Worm (Caenorhabditis elegans) whole organism, mixed stage, embryonic: ENCODE results near the gene C06C3.7.

Experiments used
- M03D4.4 ChIP-seq: sonication (generic microtip); optimal IDR thresholded peaks from 2 replicates; lab custom pipeline; 2017; ENCODE audit warnings: mild to moderate bottlenecking, missing genetic modification characterization, missing compliant biosample characterization
- bed-3 ChIP-seq: fragments of 200-800 bp; sonication (Bioruptor generic); optimal IDR thresholded peaks from 3 replicates; lab custom pipeline; 2018; ENCODE audit warnings: mild to moderate bottlenecking, missing genetic modification characterization, moderate library complexity, missing compliant biosample characterization
- blmp-1 ChIP-seq: fragments of 150-350 bp; optimal IDR thresholded peaks from 2 replicates; lab custom pipeline; 2014; ENCODE audit warnings: missing biosample characterization, missing genetic modification characterization
- ceh-43 ChIP-seq: fragments of 200-800 bp; sonication (Bioruptor generic); optimal IDR thresholded peaks from 2 replicates; lab custom pipeline; 2018; ENCODE audit warnings: mild to moderate bottlenecking, missing genetic modification characterization, moderate library complexity, missing compliant biosample characterization
- ceh-83 ChIP-seq: fragments of 200-800 bp; sonication (Bioruptor generic); optimal IDR thresholded peaks from 2 replicates; lab custom pipeline; 2018; ENCODE audit warnings: mild to moderate bottlenecking, missing genetic modification characterization, missing compliant biosample characterization
- ces-1 ChIP-seq: fragments of 150-350 bp; optimal IDR thresholded peaks from 2 replicates; lab custom pipeline; 2014; ENCODE audit warnings: missing biosample characterization, missing genetic modification reagents, missing genetic modification characterization
- cnd-1 ChIP-seq: fragments of 200-800 bp; sonication (Bioruptor generic); optimal IDR thresholded peaks from 2 replicates; lab custom pipeline; 2018; ENCODE audit warnings: mild to moderate bottlenecking, missing genetic modification characterization, missing compliant biosample characterization
- elt-1 ChIP-seq: sonication (generic microtip); optimal IDR thresholded peaks from 2 replicates; lab custom pipeline; 2017; ENCODE audit warnings: missing genetic modification characterization, mild to moderate bottlenecking, missing compliant biosample characterization, antibody characterized with exemption, moderate library complexity, borderline replicate concordance; ENCODE audit not compliant: insufficient read depth
- ham-2 ChIP-seq: fragments of 200-800 bp; sonication (Bioruptor generic); optimal IDR thresholded peaks from 2 replicates; lab custom pipeline; 2018; ENCODE audit warnings: mild to moderate bottlenecking, missing genetic modification characterization, missing compliant biosample characterization
- hlh-1 ChIP-seq: fragments of 150-350 bp; optimal IDR thresholded peaks from 2 replicates; lab custom pipeline; 2014; ENCODE audit warnings: missing biosample characterization, missing genetic modification reagents, missing genetic modification characterization
- lin-13 ChIP-seq: fragments of 150-350 bp; optimal IDR thresholded peaks from 2 replicates; lab custom pipeline; 2014; ENCODE audit warnings: missing biosample characterization, missing genetic modification characterization
- lin-32 ChIP-seq: fragments of 200-800 bp; sonication (Bioruptor generic); optimal IDR thresholded peaks from 2 replicates; lab custom pipeline; 2018; ENCODE audit warnings: mild to moderate bottlenecking, missing genetic modification characterization, missing compliant biosample characterization
- lsy-2 ChIP-seq: fragments of 150-350 bp; optimal IDR thresholded peaks from 2 replicates; lab custom pipeline; 2014; ENCODE audit warnings: missing biosample characterization, missing genetic modification characterization
- mab-5 ChIP-seq: fragments of 150-350 bp; optimal IDR thresholded peaks from 2 replicates; lab custom pipeline; 2014; ENCODE audit warnings: missing biosample characterization, missing genetic modification characterization
- mep-1 ChIP-seq: fragments of 150-350 bp; optimal IDR thresholded peaks from 2 replicates; lab custom pipeline; 2017; ENCODE audit warnings: missing biosample characterization, missing genetic modification reagents, missing genetic modification characterization, inconsistent platforms
- nhr-12 ChIP-seq: fragments of 150-350 bp; optimal IDR thresholded peaks from 2 replicates; lab custom pipeline; 2014; ENCODE audit warnings: missing biosample characterization, missing genetic modification characterization
- nhr-2 ChIP-seq: fragments of 150-350 bp; optimal IDR thresholded peaks from 2 replicates; lab custom pipeline; 2014; ENCODE audit warnings: missing biosample characterization, missing genetic modification characterization
- nhr-237 ChIP-seq: fragments of 150-350 bp; optimal IDR thresholded peaks from 2 replicates; lab custom pipeline; 2014; ENCODE audit warnings: missing biosample characterization, missing genetic modification characterization
- nhr-28 ChIP-seq: fragments of 150-350 bp; optimal IDR thresholded peaks from 2 replicates; lab custom pipeline; 2014; ENCODE audit warnings: missing biosample characterization, missing genetic modification characterization
- nhr-76 ChIP-seq: sonication (generic microtip); optimal IDR thresholded peaks from 2 replicates; lab custom pipeline; 2017; ENCODE audit warnings: missing biosample characterization, missing genetic modification characterization
- pha-4 ChIP-seq: fragments of 150-350 bp; optimal IDR thresholded peaks from 2 replicates; lab custom pipeline; 2018; ENCODE audit warnings: missing biosample characterization, missing genetic modification reagents, missing genetic modification characterization
- snpc-4 ChIP-seq: fragments of 150-350 bp; optimal IDR thresholded peaks from 2 replicates; lab custom pipeline; 2014; ENCODE audit warnings: missing biosample characterization, missing genetic modification characterization
- sptf-1 ChIP-seq: sonication (generic microtip); optimal IDR thresholded peaks from 2 replicates; lab custom pipeline; 2017; ENCODE audit warnings: mild to moderate bottlenecking, missing genetic modification characterization, moderate library complexity, missing compliant biosample characterization
- tbx-8 ChIP-seq: fragments of 200-800 bp; sonication (Bioruptor generic); optimal IDR thresholded peaks from 2 replicates; lab custom pipeline; 2018; ENCODE audit warnings: mild to moderate bottlenecking, missing genetic modification characterization, moderate library complexity, missing compliant biosample characterization
- unc-120 ChIP-seq: sonication (generic microtip); optimal IDR thresholded peaks from 2 replicates; lab custom pipeline; 2017; ENCODE audit warnings: missing genetic modification characterization, missing compliant biosample characterization; ENCODE audit not compliant: poor library complexity, severe bottlenecking
- unc-39 ChIP-seq: fragments of 150-350 bp; optimal IDR thresholded peaks from 2 replicates; lab custom pipeline; 2014; ENCODE audit warnings: missing biosample characterization, missing genetic modification characterization
- zip-8 ChIP-seq: fragments of 150-350 bp; optimal IDR thresholded peaks from 2 replicates; lab custom pipeline; 2014; ENCODE audit warnings: missing biosample characterization, missing genetic modification characterization
- ztf-11 ChIP-seq: fragments of 150-350 bp; optimal IDR thresholded peaks from 2 replicates; lab custom pipeline; 2014; ENCODE audit warnings: missing biosample characterization, missing genetic modification characterization

C06C3.7 gene

ce11 chrII:9407469-9407868 lies 22.1 kb downstream of the C06C3.7 start, which contains the start of gene arrd-2:
arrd-2 (plus strand) TSS chrII:9407769.
- TF ChIP-seq ztf-11 (no peak), mep-1 (tag; lab: Kevin White, UChicago) (no peak), tbx-8 (GFP tag; lab: Kevin White, UChicago) (no peak), M03D4.4 (tag; lab: Kevin White, UChicago) (no peak), lin-32 (GFP tag; lab: Kevin White, UChicago) (no peak)
- TF ChIP-seq, all 35 proteins: peak for 0

DNA sequence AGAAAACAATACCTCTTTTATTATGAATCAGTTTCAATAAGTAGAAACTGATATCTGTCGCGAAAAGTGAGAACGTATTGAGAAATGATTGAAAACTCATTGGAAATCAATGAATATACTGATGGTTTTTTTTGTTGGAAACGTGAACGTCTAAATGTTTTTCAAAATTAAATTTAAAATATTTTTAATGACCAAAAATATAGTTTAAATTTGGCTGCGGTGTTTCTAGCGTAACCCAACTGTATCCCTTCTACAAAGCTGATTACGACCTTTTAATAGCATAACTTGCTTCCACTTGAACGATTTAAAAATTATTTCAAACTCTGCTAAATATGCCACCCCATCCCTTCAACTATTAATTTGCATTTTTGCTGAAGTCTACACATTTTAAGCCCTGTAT lies 26.2 kb downstream of the C06C3.7 start, which contains the start of gene M176.9:
Gene M176.9, minus strand, starts transcription at position 101 of the 400 bp plus-strand sequence.
- TF ChIP-seq cnd-1 (tag; lab: Kevin White, UChicago) (no peak), ceh-43 (GFP tag; lab: Kevin White, UChicago) (no peak), zip-8 (tag; lab: Kevin White, UChicago) (no peak), snpc-4 (tag; lab: Kevin White, UChicago) (no peak), bed-3 (GFP tag; lab: Kevin White, UChicago) (no peak), blmp-1 (no peak), lin-13 (no peak), lsy-2 (tag; lab: Kevin White, UChicago) (no peak), M03D4.4 (tag; lab: Kevin White, UChicago) (no peak), ztf-11 (no peak), nhr-2 (no peak), lin-32 (GFP tag; lab: Kevin White, UChicago) (no peak), elt-1 (tag; lab: Kevin White, UChicago) (no peak), nhr-76 (tag; lab: Kevin White, UChicago) (no peak)

DNA sequence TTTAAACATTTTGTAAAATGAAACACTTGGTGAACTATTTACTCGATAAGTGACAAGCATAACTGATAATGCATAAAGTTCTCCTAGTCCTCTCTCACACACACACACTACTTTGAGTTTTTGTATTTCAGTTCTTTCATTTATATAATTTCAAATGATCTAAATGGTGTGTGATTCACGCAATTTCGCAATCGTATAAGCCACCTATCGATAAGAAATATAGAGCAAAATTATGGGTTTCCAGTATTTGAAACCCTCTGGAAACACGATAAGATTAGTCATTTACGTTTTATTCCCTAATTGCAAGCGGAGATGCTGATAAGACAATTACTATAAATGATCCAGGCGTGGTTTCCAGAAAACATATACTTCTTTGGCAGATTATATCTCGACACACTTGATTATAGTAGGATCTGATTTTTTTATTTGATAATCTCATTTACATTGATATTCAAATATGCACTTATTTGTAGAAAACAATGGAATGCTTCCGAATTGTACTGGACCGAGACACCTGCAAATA lies 26.8 kb downstream of the C06C3.7 start, which contains the start of gene arrd-3:
Gene arrd-3, plus strand, starts transcription at position 473 of the 523 bp plus-strand sequence.
- TF ChIP-seq M03D4.4 (tag; lab: Kevin White, UChicago) (no peak), hlh-1 (tag; lab: Kevin White, UChicago) (no peak), ztf-11 (no peak), mep-1 (tag; lab: Kevin White, UChicago) (no peak), unc-120 (tag; lab: Kevin White, UChicago) (no peak), bed-3 (GFP tag; lab: Kevin White, UChicago) (no peak), lin-13 (no peak), nhr-28 (tag; lab: Kevin White, UChicago) (no peak), sptf-1 (tag; lab: Kevin White, UChicago) (no peak), snpc-4 (tag; lab: Kevin White, UChicago) (no peak), lin-32 (GFP tag; lab: Kevin White, UChicago) (no peak), ham-2 (GFP tag; lab: Kevin White, UChicago) (no peak)

DNA sequence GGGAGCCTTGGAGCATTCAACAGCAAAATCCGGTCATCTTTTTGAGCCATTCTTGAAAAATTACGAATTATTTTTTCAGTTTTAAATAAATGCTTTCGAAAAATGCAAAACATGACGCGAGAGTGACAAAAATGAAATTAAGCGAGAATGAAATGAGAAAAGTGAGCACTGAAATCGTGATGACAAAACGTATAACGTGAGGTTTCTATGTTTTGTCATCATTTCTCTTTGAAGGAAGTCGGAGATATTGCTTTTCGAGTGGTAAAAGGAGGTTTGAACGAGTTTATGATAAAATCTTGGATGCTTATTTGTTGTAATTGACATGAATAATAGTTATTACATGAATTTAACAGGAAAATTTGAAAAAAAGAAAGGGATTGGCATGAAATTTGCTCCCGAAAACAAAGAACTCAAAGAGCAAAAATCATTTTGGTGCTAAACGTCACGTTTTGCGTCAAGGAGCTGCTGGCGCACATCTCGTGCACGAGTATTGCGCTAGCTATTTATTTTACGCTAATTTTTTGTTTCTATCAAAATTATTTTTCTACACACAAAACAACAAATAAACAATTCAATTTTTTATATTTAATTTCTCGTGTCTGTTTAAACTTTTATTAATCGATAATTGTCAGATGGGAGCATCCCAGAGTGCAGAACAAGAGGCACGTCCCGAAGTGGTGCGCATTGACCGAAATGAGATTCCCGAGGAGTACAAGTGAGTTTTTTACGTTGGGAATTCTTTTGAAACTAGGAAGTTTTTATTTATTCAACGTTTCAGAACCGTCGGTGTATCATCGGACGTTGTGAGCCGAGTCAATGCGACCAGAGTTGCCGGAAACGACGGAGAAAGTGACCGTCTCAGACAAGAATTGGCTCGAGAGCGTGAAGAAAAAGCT lies 31.3 kb downstream of the C06C3.7 start, which contains the start of the genes gss-1 and chch-3:
Gene gss-1, minus strand, starts transcription at position 51 of the 896 bp plus-strand sequence.
Gene chch-3, plus strand, starts transcription at position 633 of the 896 bp plus-strand sequence.
- TF ChIP-seq lin-13, result peak; percentile 27
- peak; percentile 38 for TF ChIP-seq lsy-2 (tag; lab: Kevin White, UChicago)
- no peak for TF ChIP-seq nhr-76 (tag; lab: Kevin White, UChicago)
- peak; percentile 68 for TF ChIP-seq mep-1 (tag; lab: Kevin White, UChicago)
- TF ChIP-seq bed-3 (GFP tag; lab: Kevin White, UChicago), result no peak
- peak; percentile 39 for TF ChIP-seq ham-2 (GFP tag; lab: Kevin White, UChicago)
- no peak for TF ChIP-seq ztf-11
- TF ChIP-seq ces-1 (GFP tag; lab: Kevin White, UChicago), result no peak

DNA sequence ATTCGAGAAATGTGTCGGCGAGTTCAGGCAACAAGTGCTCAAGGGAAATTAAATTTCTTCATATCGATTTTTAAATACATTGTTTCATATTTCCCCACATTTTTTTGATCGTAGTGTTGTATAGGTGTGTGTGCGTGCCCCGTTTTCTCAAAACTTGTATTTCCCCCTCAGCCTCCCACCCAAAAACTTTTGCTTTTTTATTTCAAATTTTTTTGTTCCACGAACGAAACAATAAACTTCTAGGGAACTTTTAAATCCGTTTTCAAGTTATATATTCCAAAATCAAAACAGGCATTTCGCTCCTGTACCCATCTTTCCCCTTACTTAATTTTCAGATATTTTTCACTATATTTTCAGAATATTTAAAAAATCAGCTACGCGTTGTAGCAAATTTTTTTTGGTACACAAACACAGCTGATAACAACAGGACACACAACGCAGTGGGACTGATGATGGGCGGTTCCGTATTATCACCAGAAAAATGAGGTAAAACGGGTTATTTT lies 32.8 kb downstream of the C06C3.7 start, which contains the start of the genes M176.4 and M176.16:
Gene M176.4, plus strand, starts transcription at position 301 of the 503 bp plus-strand sequence.
Gene M176.16, plus strand, starts transcription at position 453 of the 503 bp plus-strand sequence.
- TF ChIP-seq mab-5 (tag; lab: Kevin White, UChicago), result no peak
- TF ChIP-seq pha-4 (tag; lab: Kevin White, UChicago), result no peak
- no peak for TF ChIP-seq nhr-28 (tag; lab: Kevin White, UChicago)
- TF ChIP-seq lsy-2 (tag; lab: Kevin White, UChicago), result no peak
- no peak for TF ChIP-seq blmp-1
- no peak for TF ChIP-seq elt-1 (tag; lab: Kevin White, UChicago)
- no peak for TF ChIP-seq cnd-1 (tag; lab: Kevin White, UChicago)
- no peak for TF ChIP-seq nhr-237 (tag; lab: Kevin White, UChicago)
- no peak for TF ChIP-seq nhr-12 (tag; lab: Kevin White, UChicago)
- no peak for TF ChIP-seq unc-39 (tag; lab: Kevin White, UChicago)
- TF ChIP-seq M03D4.4 (tag; lab: Kevin White, UChicago), result no peak
- no peak for TF ChIP-seq ceh-83 (GFP tag; lab: Kevin White, UChicago)
- TF ChIP-seq ztf-11, result no peak
- no peak for TF ChIP-seq sptf-1 (tag; lab: Kevin White, UChicago)
- TF ChIP-seq, all 35 proteins: peak for 0
